Fruit fly (Drosophila melanogaster) whole organism, embryonic: Measurements from ENCODE around the gene CG9106.

Source experiments
- Antp ChIP-seq: fragments of 200-800 bp; sonication (Bioruptor generic); optimal IDR thresholded peaks from 3 replicates; lab custom pipeline; 2016; ENCODE audit warnings: missing biosample characterization, missing genetic modification characterization
- Asciz ChIP-seq: fragments of 200-800 bp; sonication (Bioruptor generic); optimal IDR thresholded peaks from 2 replicates; lab custom pipeline; 2017; ENCODE audit warnings: missing biosample characterization, mild to moderate bottlenecking, missing genetic modification characterization, missing genetic modification reagents
- Bgb ChIP-seq: fragments of 200-800 bp; sonication (Bioruptor generic); IDR thresholded peaks from 2 replicates; pipeline ENCODE4 v1.3.6; 2022; ENCODE audit warnings: missing biosample characterization, missing genetic modification characterization; ENCODE audit not compliant: partially characterized antibody
- Bteb2 ChIP-seq: fragments of 200-800 bp; sonication (Bioruptor generic); optimal IDR thresholded peaks from 2 replicates; lab custom pipeline; 2016; ENCODE audit warnings: missing biosample characterization, missing genetic modification characterization
- CG12659 ChIP-seq: fragments of 200-800 bp; sonication (Bioruptor generic); optimal IDR thresholded peaks from 3 replicates; lab custom pipeline; 2017; ENCODE audit warnings: mild to moderate bottlenecking, missing biosample characterization, missing genetic modification reagents, missing genetic modification characterization
- CG13287 ChIP-seq: fragments of 200-800 bp; sonication (Bioruptor generic); IDR thresholded peaks from 2 replicates; pipeline ENCODE4 v1.3.6; 2022; ENCODE audit warnings: missing biosample characterization, missing genetic modification characterization; ENCODE audit not compliant: partially characterized antibody
- CG14860 ChIP-seq: fragments of 200-800 bp; sonication (Bioruptor generic); IDR thresholded peaks from 3 replicates; pipeline ENCODE4 v1.3.6; 2022; ENCODE audit warnings: missing biosample characterization, missing genetic modification characterization; ENCODE audit not compliant: partially characterized antibody
- CG16813 ChIP-seq: fragments of 200-800 bp; sonication (Bioruptor generic); IDR thresholded peaks from 3 replicates; pipeline ENCODE4 v1.3.6; 2022; ENCODE audit warnings: missing biosample characterization, missing genetic modification characterization; ENCODE audit not compliant: partially characterized antibody
- CG18619 ChIP-seq: fragments of 200-800 bp; sonication (Bioruptor generic); optimal IDR thresholded peaks from 3 replicates; lab custom pipeline; 2017; ENCODE audit warnings: missing biosample characterization, mild to moderate bottlenecking, missing genetic modification characterization
- CG2202 ChIP-seq: fragments of 200-800 bp; sonication (Bioruptor generic); optimal IDR thresholded peaks from 2 replicates; lab custom pipeline; 2018; ENCODE audit warnings: missing biosample characterization, mild to moderate bottlenecking, missing genetic modification characterization
- CG2712 ChIP-seq: fragments of 200-800 bp; optimal IDR thresholded peaks from 3 replicates; lab custom pipeline; 2019; ENCODE audit warnings: missing biosample characterization, mild to moderate bottlenecking, missing genetic modification characterization, moderate library complexity
- CG3407 ChIP-seq: fragments of 200-800 bp; sonication (Bioruptor generic); optimal IDR thresholded peaks from 2 replicates; lab custom pipeline; 2018; ENCODE audit warnings: missing biosample characterization, mild to moderate bottlenecking, missing genetic modification characterization
- CG4820 ChIP-seq: fragments of 200-800 bp; sonication (Bioruptor generic); optimal IDR thresholded peaks from 3 replicates; lab custom pipeline; 2016; ENCODE audit warnings: missing biosample characterization, missing genetic modification characterization
- CG5180 ChIP-seq: fragments of 200-800 bp; sonication (Bioruptor generic); optimal IDR thresholded peaks from 3 replicates; lab custom pipeline; 2017; ENCODE audit warnings: missing biosample characterization, missing genetic modification characterization, mild to moderate bottlenecking, moderate library complexity, missing genetic modification reagents
- CG6854 ChIP-seq: fragments of 200-800 bp; sonication (Bioruptor generic); optimal IDR thresholded peaks from 3 replicates; lab custom pipeline; 2017; ENCODE audit warnings: missing biosample characterization, mild to moderate bottlenecking, missing genetic modification characterization
- CG8388 ChIP-seq: fragments of 200-800 bp; sonication (Bioruptor generic); optimal IDR thresholded peaks from 2 replicates; lab custom pipeline; 2019; ENCODE audit warnings: missing biosample characterization, mild to moderate bottlenecking, missing genetic modification characterization, moderate library complexity
- CG9817 ChIP-seq: fragments of 200-800 bp; sonication (Bioruptor generic); optimal IDR thresholded peaks from 2 replicates; lab custom pipeline; 2018; ENCODE audit warnings: missing biosample characterization, mild to moderate bottlenecking, missing genetic modification characterization, moderate library complexity
- Ets97D ChIP-seq: fragments of 200-800 bp; sonication (Bioruptor generic); optimal IDR thresholded peaks from 3 replicates; lab custom pipeline; 2016; ENCODE audit warnings: missing biosample characterization, missing genetic modification characterization
- H2.0 ChIP-seq: fragments of 200-800 bp; sonication (Bioruptor generic); IDR thresholded peaks from 2 replicates; pipeline ENCODE4 v1.3.6; 2022; ENCODE audit warnings: missing biosample characterization, missing genetic modification characterization
- HHEX ChIP-seq: fragments of 200-800 bp; sonication (Bioruptor generic); optimal IDR thresholded peaks from 3 replicates; lab custom pipeline; 2017; ENCODE audit warnings: missing biosample characterization, mild to moderate bottlenecking, missing genetic modification characterization, missing genetic modification reagents
- Hey ChIP-seq: fragments of 200-800 bp; sonication (Bioruptor generic); optimal IDR thresholded peaks from 3 replicates; lab custom pipeline; 2018; ENCODE audit warnings: missing biosample characterization, mild to moderate bottlenecking, missing genetic modification characterization
- Hr78 ChIP-seq, 2 experiments: fragments of 200-800 bp in 1 of 2; fragments of >200 bp in 1 of 2; sonication (Bioruptor generic) in 1 of 2; optimal IDR thresholded peaks; 2 replicates each; lab custom pipeline; 2017 to 2019; ENCODE audit warnings: missing biosample characterization in 2 of 2, missing genetic modification characterization in 2 of 2, mild to moderate bottlenecking in 1 of 2, moderate library complexity in 1 of 2
- Mad ChIP-seq: fragments of 200-800 bp; sonication (Bioruptor generic); optimal IDR thresholded peaks from 2 replicates; lab custom pipeline; 2016; ENCODE audit warnings: missing biosample characterization, missing genetic modification characterization
- Meics ChIP-seq: fragments of 200-800 bp; sonication (Bioruptor generic); optimal IDR thresholded peaks from 2 replicates; lab custom pipeline; 2017; ENCODE audit warnings: missing biosample characterization, mild to moderate bottlenecking, missing genetic modification characterization
- Mes4 ChIP-seq: fragments of 200-800 bp; sonication (Bioruptor generic); optimal IDR thresholded peaks from 2 replicates; lab custom pipeline; 2016; ENCODE audit warnings: missing biosample characterization, missing genetic modification characterization
- NFAT ChIP-seq: fragments of 200-800 bp; sonication (Bioruptor generic); IDR thresholded peaks from 2 replicates; pipeline ENCODE4 v1.3.6; 2022; ENCODE audit warnings: missing biosample characterization, missing genetic modification characterization
- Trl ChIP-seq, 3 experiments: fragments of >200 bp in 2 of 3; fragments of 200-800 bp in 1 of 3; sonication (Bioruptor generic) in 1 of 3; optimal IDR thresholded peaks; 2 replicates in 1 of 3; 3 replicates in 2 of 3; lab custom pipeline; 2016 to 2017; ENCODE audit warnings: missing biosample characterization in 1 of 3, missing genetic modification characterization in 1 of 3
- Xrp1 ChIP-seq: fragments of 200-800 bp; sonication (Bioruptor generic); IDR thresholded peaks from 2 replicates; pipeline ENCODE4 v1.3.6; 2022; ENCODE audit warnings: missing biosample characterization, missing genetic modification characterization
- amos ChIP-seq: fragments of 200-800 bp; sonication (Bioruptor generic); IDR thresholded peaks from 2 replicates; pipeline ENCODE4 v1.3.6; 2022; ENCODE audit warnings: missing biosample characterization, missing genetic modification characterization; ENCODE audit not compliant: partially characterized antibody
- ash1 ChIP-seq: fragments of 200-800 bp; sonication (Bioruptor generic); optimal IDR thresholded peaks from 2 replicates; lab custom pipeline; 2018; ENCODE audit warnings: missing biosample characterization, mild to moderate bottlenecking, missing genetic modification characterization
- dati ChIP-seq: fragments of 200-800 bp; sonication (Bioruptor generic); IDR thresholded peaks from 2 replicates; pipeline ENCODE4 v1.3.6; 2022; ENCODE audit warnings: missing biosample characterization, missing genetic modification characterization
- en ChIP-seq: fragments of 200-800 bp; sonication (Bioruptor generic); optimal IDR thresholded peaks from 2 replicates; lab custom pipeline; 2016; ENCODE audit warnings: missing biosample characterization, missing genetic modification characterization
- fd64A ChIP-seq: fragments of 200-800 bp; sonication (Bioruptor generic); optimal IDR thresholded peaks from 3 replicates; lab custom pipeline; 2018; ENCODE audit warnings: missing biosample characterization, mild to moderate bottlenecking, missing genetic modification characterization
- gcm ChIP-seq: fragments of 200-800 bp; sonication (Bioruptor generic); optimal IDR thresholded peaks from 2 replicates; lab custom pipeline; 2019; ENCODE audit warnings: missing biosample characterization, mild to moderate bottlenecking, missing genetic modification characterization, moderate library complexity
- gro ChIP-seq: fragments of 200-800 bp; sonication (Bioruptor generic); optimal IDR thresholded peaks from 2 replicates; lab custom pipeline; 2016; ENCODE audit warnings: missing biosample characterization, missing genetic modification characterization
- jigr1 ChIP-seq: fragments of 200-800 bp; sonication (Bioruptor generic); IDR thresholded peaks from 3 replicates; pipeline ENCODE4 v1.3.6; 2022; ENCODE audit warnings: missing biosample characterization, missing genetic modification characterization
- ken ChIP-seq: fragments of 200-800 bp; sonication (Bioruptor generic); IDR thresholded peaks from 3 replicates; pipeline ENCODE4 v1.3.6; 2022; ENCODE audit warnings: missing biosample characterization, missing genetic modification characterization
- klu ChIP-seq: fragments of 200-800 bp; sonication (Bioruptor generic); IDR thresholded peaks from 2 replicates; pipeline ENCODE4 v1.3.6; 2022; ENCODE audit warnings: missing biosample characterization, missing genetic modification characterization
- nom ChIP-seq: fragments of 200-800 bp; sonication (Bioruptor generic); optimal IDR thresholded peaks from 2 replicates; lab custom pipeline; 2017; ENCODE audit warnings: missing biosample characterization, missing genetic modification characterization, mild to moderate bottlenecking, moderate library complexity, missing genetic modification reagents
- pzg ChIP-seq: fragments of 200-800 bp; sonication (Bioruptor generic); optimal IDR thresholded peaks from 3 replicates; lab custom pipeline; 2018; ENCODE audit warnings: missing biosample characterization, mild to moderate bottlenecking, missing genetic modification characterization, moderate library complexity
- row ChIP-seq: fragments of 200-800 bp; sonication (Bioruptor generic); IDR thresholded peaks from 3 replicates; pipeline ENCODE4 v1.3.6; 2022; ENCODE audit warnings: missing biosample characterization, missing genetic modification characterization
- sens ChIP-seq: fragments of 200-800 bp; sonication (Bioruptor generic); peaks from one replicate; lab custom pipeline; 2016; ENCODE audit warnings: missing biosample characterization, missing genetic modification characterization
- sqz ChIP-seq: fragments of 200-800 bp; sonication (Bioruptor generic); optimal IDR thresholded peaks from 3 replicates; lab custom pipeline; 2018; ENCODE audit warnings: missing biosample characterization, mild to moderate bottlenecking, missing genetic modification characterization
- stc ChIP-seq: fragments of 200-800 bp; sonication (Bioruptor generic); IDR thresholded peaks from 2 replicates; pipeline ENCODE4 v1.3.6; 2022; ENCODE audit warnings: missing biosample characterization, missing genetic modification characterization
- stwl ChIP-seq: fragments of 200-800 bp; sonication (Bioruptor generic); optimal IDR thresholded peaks from 3 replicates; lab custom pipeline; 2018; ENCODE audit warnings: missing biosample characterization, mild to moderate bottlenecking, missing genetic modification characterization, moderate library complexity
- tio ChIP-seq: fragments of 200-800 bp; sonication (Bioruptor generic); optimal IDR thresholded peaks from 2 replicates; lab custom pipeline; 2017; ENCODE audit warnings: missing biosample characterization, missing genetic modification characterization, inconsistent platforms
- toy ChIP-seq: fragments of 200-800 bp; sonication (Bioruptor generic); IDR thresholded peaks from 2 replicates; pipeline ENCODE4 v1.3.6; 2022; ENCODE audit warnings: missing biosample characterization, missing genetic modification characterization
- trem ChIP-seq: fragments of 200-800 bp; optimal IDR thresholded peaks from 3 replicates; lab custom pipeline; 2019; ENCODE audit warnings: missing biosample characterization, mild to moderate bottlenecking, missing genetic modification characterization, moderate library complexity
- tx ChIP-seq: fragments of 200-800 bp; sonication (Bioruptor generic); optimal IDR thresholded peaks from 2 replicates; lab custom pipeline; 2016; ENCODE audit warnings: missing biosample characterization, missing genetic modification characterization
- vfl ChIP-seq: fragments of 200-800 bp; sonication (Bioruptor generic); optimal IDR thresholded peaks from 2 replicates; lab custom pipeline; 2016; ENCODE audit warnings: missing biosample characterization, missing genetic modification characterization

The CG9106 gene

DNA sequence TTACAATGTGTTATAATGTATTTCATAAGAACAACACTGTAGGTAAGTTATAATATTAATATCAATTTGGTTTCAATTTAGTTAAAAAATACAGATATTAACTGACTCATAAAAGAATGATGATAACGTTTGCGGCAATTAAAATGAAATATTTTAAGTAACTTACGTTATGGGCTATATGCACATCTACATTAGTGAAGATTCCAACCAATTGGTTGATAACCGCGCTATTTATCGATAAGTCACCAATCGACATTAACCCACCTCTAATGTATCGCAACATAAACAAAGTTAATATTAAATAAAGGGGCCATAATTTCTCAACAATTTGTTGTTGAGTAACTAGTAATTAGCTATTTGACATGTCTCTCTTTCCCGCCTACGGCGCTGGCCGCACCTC lies 20.6 kb upstream of the CG9106 start, which contains the start of gene CG5877 (continued):
- no peak for TF ChIP-seq Antp (GFP tag; lab: Kevin White, UChicago)
- no peak for TF ChIP-seq ash1 (GFP tag; lab: Kevin White, UChicago)
- no peak for TF ChIP-seq gcm (GFP tag; lab: Kevin White, UChicago)
- TF ChIP-seq nom (GFP tag; lab: Kevin White, UChicago) = no peak
- no peak for TF ChIP-seq dati (GFP tag; lab: Robert Waterston, UW)
- no peak for TF ChIP-seq ken
- TF ChIP-seq CG6854 (GFP tag; lab: Kevin White, UChicago) = no peak
- no peak for TF ChIP-seq Ets97D (GFP tag; lab: Kevin White, UChicago)
- TF ChIP-seq CG5180 (GFP tag; lab: Kevin White, UChicago) = no peak
- no peak for TF ChIP-seq sens (GFP tag; lab: Kevin White, UChicago)
- TF ChIP-seq CG16813 = peak; percentile 50
- no peak for TF ChIP-seq Hey (tag; lab: Kevin White, UChicago)
- TF ChIP-seq CG13287 (GFP tag; lab: Robert Waterston, UW) = peak; percentile 51; the same call in 1 of the 2 replicates
- no peak for TF ChIP-seq Mes4 (GFP tag; lab: Kevin White, UChicago)
- TF ChIP-seq klu (GFP tag; lab: Robert Waterston, UW) = no peak
- TF ChIP-seq Bgb (GFP tag; lab: Robert Waterston, UW) = peak; percentile 28
- no peak for TF ChIP-seq Meics (GFP tag; lab: Kevin White, UChicago)
- TF ChIP-seq H2.0 (GFP tag; lab: Robert Waterston, UW) = no peak
- peak; percentile 47 for TF ChIP-seq pzg
- TF ChIP-seq stwl = peak; percentile 14
- TF ChIP-seq jigr1 = no peak; the same call in 2 of the 3 replicates
- no peak for TF ChIP-seq Asciz
- no peak for TF ChIP-seq Trl (optimal IDR thresholded peaks at IDR 0.05; lab: Kevin White, UChicago)
- no peak for TF ChIP-seq Trl (GFP tag; optimal IDR thresholded peaks at IDR 0.05; lab: Kevin White, UChicago)
- TF ChIP-seq Hr78 (GFP tag; optimal IDR thresholded peaks at IDR 0.05; lab: Kevin White, UChicago) = no peak
- no peak for TF ChIP-seq HHEX
- TF ChIP-seq CG3407 (GFP tag; lab: Kevin White, UChicago) = no peak
- no peak for TF ChIP-seq CG4820
- no peak for TF ChIP-seq trem (tag; lab: Kevin White, UChicago)
- no peak for TF ChIP-seq Bteb2
- no peak for TF ChIP-seq sqz
- TF ChIP-seq amos (GFP tag; lab: Robert Waterston, UW) = peak; percentile 58; the same call in 1 of the 2 replicates
- TF ChIP-seq stc (GFP tag; lab: Robert Waterston, UW) = no peak
- TF ChIP-seq CG2712 (tag; lab: Kevin White, UChicago) = no peak
- no peak for TF ChIP-seq CG18619
- TF ChIP-seq gro = no peak
- no peak for TF ChIP-seq CG8388 (GFP tag; lab: Kevin White, UChicago)
- TF ChIP-seq vfl (GFP tag; lab: Kevin White, UChicago) = no peak
- TF ChIP-seq CG14860 (GFP tag; lab: Robert Waterston, UW) = no peak
- TF ChIP-seq row (GFP tag; lab: Robert Waterston, UW) = no peak
- TF ChIP-seq tio (GFP tag; lab: Kevin White, UChicago) = no peak
- TF ChIP-seq en (GFP tag; lab: Kevin White, UChicago) = no peak
- TF ChIP-seq NFAT (GFP tag; lab: Robert Waterston, UW) = no peak
- no peak for TF ChIP-seq CG9817 (tag; lab: Kevin White, UChicago)
- TF ChIP-seq fd64A (GFP tag; lab: Kevin White, UChicago) = no peak
- no peak for TF ChIP-seq tx (GFP tag; lab: Kevin White, UChicago)
- TF ChIP-seq CG12659 (GFP tag; lab: Kevin White, UChicago) = peak; percentile 40
- no peak for TF ChIP-seq toy (GFP tag; lab: Robert Waterston, UW)
- no peak for TF ChIP-seq CG2202 (tag; lab: Kevin White, UChicago)
- TF ChIP-seq Xrp1 (GFP tag; lab: Robert Waterston, UW) = no peak
- no peak for TF ChIP-seq Mad
